Worm (Caenorhabditis elegans) whole organism, L4 larva: Measurements from ENCODE around the gene glr-6.

Experiments used
- D1046.2 ChIP-seq: fragments of 200-800 bp; sonication (Bioruptor generic); IDR thresholded peaks from 2 replicates; pipeline ENCODE4 v1.3.6; 2022; ENCODE audit warnings: missing genetic modification characterization, missing compliant biosample characterization
- F49E8.2 ChIP-seq: sonication (generic microtip); optimal IDR thresholded peaks from 2 replicates; lab custom pipeline; 2016; ENCODE audit warnings: missing compliant biosample characterization, mild to moderate bottlenecking, missing genetic modification characterization, borderline replicate concordance
- R02D3.7 ChIP-seq: fragments of 150-350 bp; sonication (generic microtip); optimal IDR thresholded peaks from 3 replicates; lab custom pipeline; 2014; ENCODE audit warnings: missing biosample characterization, missing genetic modification characterization
- T20F7.1 ChIP-seq: fragments of 200-800 bp; sonication (Bioruptor generic); optimal IDR thresholded peaks from 2 replicates; lab custom pipeline; 2018; ENCODE audit warnings: mild to moderate bottlenecking, missing genetic modification characterization, missing compliant biosample characterization
- Y105C5A.15 ChIP-seq: fragments of 200-800 bp; sonication (Bioruptor generic); IDR thresholded peaks from 2 replicates; pipeline ENCODE4 v1.3.6; 2022; ENCODE audit warnings: missing genetic modification characterization, missing compliant biosample characterization
- ZK546.5 ChIP-seq, 2 experiments: sonication (generic microtip); optimal IDR thresholded peaks; 2 replicates each; lab custom pipeline; 2017; ENCODE audit warnings: missing biosample characterization in 2 of 2, missing genetic modification characterization in 2 of 2
- aha-1 ChIP-seq: fragments of 150-350 bp; peaks from one replicate; lab custom pipeline; 2014; ENCODE audit warnings: missing biosample characterization, missing genetic modification characterization
- ama-1 ChIP-seq: fragments of 150-350 bp; optimal IDR thresholded peaks from 2 replicates; lab custom pipeline; 2014; ENCODE audit warnings: inconsistent platforms, mixed read lengths
- attf-4 ChIP-seq: sonication (generic microtip); optimal IDR thresholded peaks from 3 replicates; lab custom pipeline; 2017; ENCODE audit warnings: missing biosample characterization, missing genetic modification characterization
- ctbp-1 ChIP-seq: fragments of 200-800 bp; sonication (Bioruptor generic); IDR thresholded peaks from 2 replicates; pipeline ENCODE4 v1.3.6; 2022; ENCODE audit warnings: missing genetic modification reagents, missing genetic modification characterization, missing compliant biosample characterization
- daf-12 ChIP-seq: fragments of 150-350 bp; optimal IDR thresholded peaks from 2 replicates; lab custom pipeline; 2014; ENCODE audit warnings: missing biosample characterization, missing genetic modification reagents, missing genetic modification characterization
- daf-16 ChIP-seq, 3 experiments: sonication (generic microtip); optimal IDR thresholded peaks; 2 replicates each; lab custom pipeline; 2016 to 2017; ENCODE audit warnings: missing genetic modification characterization in 3 of 3, missing genetic modification reagents in 3 of 3, mild to moderate bottlenecking in 2 of 3, missing compliant biosample characterization in 2 of 3, missing biosample characterization in 1 of 3, moderate library complexity in 1 of 3
- daf-8 ChIP-seq: fragments of 200-800 bp; sonication (Bioruptor generic); IDR thresholded peaks from 2 replicates; pipeline ENCODE4 v1.3.6; 2022; ENCODE audit warnings: missing genetic modification characterization, missing compliant biosample characterization
- dmd-6 ChIP-seq: fragments of 200-800 bp; sonication (Bioruptor generic); IDR thresholded peaks from 2 replicates; pipeline ENCODE4 v1.3.6; 2022; ENCODE audit warnings: missing genetic modification reagents, missing genetic modification characterization, missing compliant biosample characterization
- dmd-8 ChIP-seq: fragments of 200-800 bp; sonication (Bioruptor generic); IDR thresholded peaks from 2 replicates; pipeline ENCODE4 v1.3.6; 2022; ENCODE audit warnings: missing genetic modification characterization, missing compliant biosample characterization
- dve-1 ChIP-seq: sonication (generic microtip); optimal IDR thresholded peaks from 2 replicates; lab custom pipeline; 2017; ENCODE audit warnings: antibody characterized with exemption, mild to moderate bottlenecking, missing genetic modification characterization, missing compliant biosample characterization; ENCODE audit not compliant: insufficient read depth
- fos-1 ChIP-seq: fragments of 150-350 bp; optimal IDR thresholded peaks from 2 replicates; lab custom pipeline; 2014; ENCODE audit warnings: missing biosample characterization, missing genetic modification characterization
- jun-1 ChIP-seq: fragments of 150-350 bp; optimal IDR thresholded peaks from 2 replicates; lab custom pipeline; 2014; ENCODE audit warnings: missing biosample characterization, missing genetic modification reagents, missing genetic modification characterization
- lim-7 ChIP-seq: fragments of 200-800 bp; sonication (Bioruptor generic); IDR thresholded peaks from 2 replicates; pipeline ENCODE4 v1.3.6; 2022; ENCODE audit warnings: missing genetic modification characterization, missing compliant biosample characterization
- lin-1 ChIP-seq: fragments of 200-800 bp; sonication (Bioruptor generic); IDR thresholded peaks from 2 replicates; pipeline ENCODE4 v1.3.6; 2022; ENCODE audit warnings: missing genetic modification reagents, missing genetic modification characterization, missing compliant biosample characterization
- lir-3 ChIP-seq: sonication (generic microtip); optimal IDR thresholded peaks from 2 replicates; lab custom pipeline; 2016; ENCODE audit warnings: mild to moderate bottlenecking, missing genetic modification characterization, missing compliant biosample characterization
- madf-5 ChIP-seq, 2 experiments: fragments of 200-800 bp; sonication (Bioruptor generic); IDR thresholded peaks; 2 replicates each; pipeline ENCODE4 v1.3.6; 2022; ENCODE audit warnings: missing compliant biosample characterization in 2 of 2, missing genetic modification characterization in 2 of 2
- madf-9 ChIP-seq: fragments of 200-800 bp; sonication (Bioruptor generic); conservative IDR thresholded peaks from 2 replicates; pipeline ENCODE4 v1.3.6; 2022; ENCODE audit warnings: missing genetic modification reagents, missing genetic modification characterization, missing compliant biosample characterization
- mxl-2 ChIP-seq: fragments of 200-800 bp; sonication (Bioruptor generic); conservative IDR thresholded peaks from 2 replicates; pipeline ENCODE4 v1.3.6; 2022; ENCODE audit warnings: missing genetic modification reagents, missing genetic modification characterization, missing compliant biosample characterization
- nhr-102 ChIP-seq: sonication (generic microtip); optimal IDR thresholded peaks from 2 replicates; lab custom pipeline; 2016; ENCODE audit warnings: mild to moderate bottlenecking, missing genetic modification characterization, moderate library complexity, missing compliant biosample characterization
- nhr-11 ChIP-seq: fragments of 150-350 bp; optimal IDR thresholded peaks from 2 replicates; lab custom pipeline; 2014; ENCODE audit warnings: missing biosample characterization, missing genetic modification characterization
- nhr-42 ChIP-seq: fragments of 200-800 bp; sonication (Bioruptor generic); IDR thresholded peaks from 2 replicates; pipeline ENCODE4 v1.3.6; 2022; ENCODE audit warnings: missing genetic modification characterization, missing compliant biosample characterization
- nhr-48 ChIP-seq: sonication (generic microtip); optimal IDR thresholded peaks from 2 replicates; lab custom pipeline; 2016; ENCODE audit warnings: mild to moderate bottlenecking, missing genetic modification characterization, missing compliant biosample characterization
- pqm-1 ChIP-seq: sonication (generic microtip); optimal IDR thresholded peaks from 2 replicates; lab custom pipeline; 2017; ENCODE audit warnings: missing biosample characterization, missing genetic modification characterization
- tag-97 ChIP-seq: fragments of 200-800 bp; sonication (Bioruptor generic); IDR thresholded peaks from 2 replicates; pipeline ENCODE4 v1.3.6; 2022; ENCODE audit warnings: missing genetic modification characterization, missing compliant biosample characterization
- tra-1 ChIP-seq: fragments of 200-800 bp; sonication (Bioruptor generic); IDR thresholded peaks from 2 replicates; pipeline ENCODE4 v1.3.6; 2022; ENCODE audit warnings: missing genetic modification reagents, missing genetic modification characterization, missing compliant biosample characterization
- unc-62 ChIP-seq, 3 experiments: fragments of 150-350 bp in 1 of 3; sonication (generic microtip); optimal IDR thresholded peaks in 2 of 3; peaks in 1 of 3; 1 replicate in 1 of 3; 2 replicates in 2 of 3; lab custom pipeline; 2014 to 2017; ENCODE audit warnings: missing biosample characterization in 3 of 3, missing genetic modification characterization in 3 of 3, missing genetic modification reagents in 3 of 3, missing genotype in 1 of 3
- zfp-2 ChIP-seq: sonication (generic microtip); optimal IDR thresholded peaks from 2 replicates; lab custom pipeline; 2016; ENCODE audit warnings: mild to moderate bottlenecking, missing genetic modification characterization, missing compliant biosample characterization
- zfp-3 ChIP-seq: fragments of 200-800 bp; sonication (Bioruptor generic); conservative IDR thresholded peaks from 2 replicates; pipeline ENCODE4 v1.3.6; 2022; ENCODE audit warnings: missing genetic modification reagents, missing genetic modification characterization, missing compliant biosample characterization
- ztf-11 ChIP-seq: fragments of 150-350 bp; optimal IDR thresholded peaks from 2 replicates; lab custom pipeline; 2014; ENCODE audit warnings: missing biosample characterization, missing genetic modification characterization

The glr-6 gene

ce11 chrX:6867707-6868106 lies 27.2 kb upstream of the glr-6 start (continued):
- peak; percentile 61 for TF ChIP-seq nhr-48 (tag; lab: Kevin White, UChicago)
- TF ChIP-seq, all 104 proteins: peak for 63

- TF ChIP-seq lim-7 (GFP tag; lab: Robert Waterston, UW) (peak; percentile 50; the same call in 1 of the 2 replicates), lin-1 (GFP tag; lab: Robert Waterston, UW) (no peak), madf-5 (GFP tag; IDR thresholded peaks at IDR 0.05; lab: Robert Waterston, UW) (no peak)
Observed at ce11 chrX:6866900-6867299, 26.4 kb upstream of the glr-6 start.

- TF ChIP-seq zfp-2 (no peak), Y105C5A.15 (GFP tag; lab: Robert Waterston, UW) (no peak), ctbp-1 (GFP tag; lab: Robert Waterston, UW) (no peak), nhr-102 (tag; lab: Kevin White, UChicago) (no peak), jun-1 (tag; lab: Kevin White, UChicago) (no peak), daf-8 (GFP tag; lab: Robert Waterston, UW) (no peak), nhr-11 (tag; lab: Kevin White, UChicago) (no peak), ztf-11 (tag; lab: Kevin White, UChicago) (no peak), dmd-8 (GFP tag; lab: Robert Waterston, UW) (no peak), daf-12 (tag; lab: Kevin White, UChicago) (no peak), dve-1 (no peak), F49E8.2 (tag; lab: Kevin White, UChicago) (no peak), pqm-1 (no peak), ama-1 (lab: Kevin White, UChicago) (no peak), T20F7.1 (GFP tag; lab: Kevin White, UChicago) (no peak), tag-97 (GFP tag; lab: Robert Waterston, UW) (no peak), mxl-2 (GFP tag; lab: Robert Waterston, UW) (no peak), nhr-42 (GFP tag; lab: Robert Waterston, UW) (no peak), zfp-3 (GFP tag; lab: Robert Waterston, UW) (no peak), fos-1 (tag; lab: Kevin White, UChicago) (no peak)
Observed at ce11 chrX:6865839-6866238, 25.3 kb upstream of the glr-6 start, which contains the start of gene odr-10. Gene odr-10 (minus strand): TSS chrX:6865939.

- TF ChIP-seq nhr-11 (tag; lab: Kevin White, UChicago) = no peak
- TF ChIP-seq D1046.2 (GFP tag; lab: Robert Waterston, UW) = no peak
- TF ChIP-seq aha-1 (tag; lab: Kevin White, UChicago) = peak; percentile 93
Observed at ce11 chrX:6863032-6863431, 22.5 kb upstream of the glr-6 start, which contains the start of gene nep-4. Gene nep-4 (minus strand): TSS chrX:6863424.

- TF ChIP-seq madf-9 = no peak
- TF ChIP-seq lim-7 (GFP tag; lab: Robert Waterston, UW) = no peak
- TF ChIP-seq attf-4 = no peak
- TF ChIP-seq unc-62 (GFP tag; optimal IDR thresholded peaks at IDR 0.05 in 1 of 2; lab: Kevin White, UChicago) = peak in 1 of 2 experiments; percentile 57
- TF ChIP-seq unc-62 (tag; optimal IDR thresholded peaks at IDR 0.05; lab: Kevin White, UChicago) = no peak
- TF ChIP-seq aha-1 (tag; lab: Kevin White, UChicago) = peak; percentile 79
- TF ChIP-seq dmd-6 = no peak
- TF ChIP-seq lin-1 (GFP tag; lab: Robert Waterston, UW) = no peak
- no peak for TF ChIP-seq pqm-1
- TF ChIP-seq ZK546.5 (tag; optimal IDR thresholded peaks at IDR 0.05; lab: Kevin White, UChicago) = no peak
- TF ChIP-seq R02D3.7 (tag; lab: Kevin White, UChicago) = no peak
- TF ChIP-seq daf-16 (GFP tag; optimal IDR thresholded peaks at IDR 0.05; lab: Kevin White, UChicago) = no peak
- no peak for TF ChIP-seq daf-16 (tag; optimal IDR thresholded peaks at IDR 0.05; lab: Kevin White, UChicago)
- no peak for TF ChIP-seq lir-3 (tag; lab: Kevin White, UChicago)
- TF ChIP-seq tra-1 (GFP tag; lab: Robert Waterston, UW) = no peak
- no peak for TF ChIP-seq zfp-3 (GFP tag; lab: Robert Waterston, UW)
Observed at ce11 chrX:6861564-6861963, 21.0 kb upstream of the glr-6 start.
